Fruit fly (Drosophila melanogaster) whole organism, embryonic: ENCODE results near the gene CG3702.

Experiments used
- Ada2b ChIP-seq: fragments of 200-800 bp; sonication (Bioruptor generic); IDR thresholded peaks from 2 replicates; pipeline ENCODE4 v1.3.6; 2022; ENCODE audit warnings: missing biosample characterization, missing genetic modification characterization
- CG11085 ChIP-seq: fragments of 200-800 bp; sonication (Bioruptor generic); IDR thresholded peaks from 2 replicates; pipeline ENCODE4 v1.3.6; 2022; ENCODE audit warnings: missing biosample characterization, missing genetic modification characterization
- CG12236 ChIP-seq: fragments of 200-800 bp; sonication (Bioruptor generic); optimal IDR thresholded peaks from 2 replicates; lab custom pipeline; 2016; ENCODE audit warnings: missing biosample characterization, missing genetic modification characterization
- CG16815 ChIP-seq: fragments of 200-800 bp; sonication (Bioruptor generic); optimal IDR thresholded peaks from 3 replicates; lab custom pipeline; 2017; ENCODE audit warnings: missing biosample characterization, mild to moderate bottlenecking, missing genetic modification characterization
- CG16863 ChIP-seq: fragments of 200-800 bp; sonication (Bioruptor generic); optimal IDR thresholded peaks from 3 replicates; lab custom pipeline; 2016; ENCODE audit warnings: missing biosample characterization, missing genetic modification characterization
- CG18262 ChIP-seq: fragments of 200-800 bp; optimal IDR thresholded peaks from 3 replicates; lab custom pipeline; 2019; ENCODE audit warnings: missing biosample characterization, mild to moderate bottlenecking, missing genetic modification characterization, moderate library complexity
- CG2116 ChIP-seq: fragments of 200-800 bp; sonication (Bioruptor generic); optimal IDR thresholded peaks from 3 replicates; lab custom pipeline; 2018; ENCODE audit warnings: missing biosample characterization, mild to moderate bottlenecking, missing genetic modification characterization
- CG2202 ChIP-seq: fragments of 200-800 bp; sonication (Bioruptor generic); optimal IDR thresholded peaks from 2 replicates; lab custom pipeline; 2018; ENCODE audit warnings: missing biosample characterization, mild to moderate bottlenecking, missing genetic modification characterization
- CG30403 ChIP-seq: fragments of 200-800 bp; sonication (Bioruptor generic); optimal IDR thresholded peaks from 3 replicates; lab custom pipeline; 2016; ENCODE audit warnings: missing biosample characterization, missing genetic modification characterization
- CG34224 ChIP-seq: fragments of 200-800 bp; sonication (Bioruptor generic); IDR thresholded peaks from 3 replicates; pipeline ENCODE4 v1.3.6; 2022; ENCODE audit warnings: missing biosample characterization, missing genetic modification characterization; ENCODE audit not compliant: partially characterized antibody
- CG5245 ChIP-seq: fragments of 200-800 bp; sonication (Bioruptor generic); optimal IDR thresholded peaks from 3 replicates; lab custom pipeline; 2016; ENCODE audit warnings: missing biosample characterization, missing genetic modification characterization
- CG6765 ChIP-seq: fragments of 200-800 bp; sonication (Bioruptor generic); optimal IDR thresholded peaks from 3 replicates; lab custom pipeline; 2017; ENCODE audit warnings: missing biosample characterization, mild to moderate bottlenecking, missing genetic modification characterization
- CG6791 ChIP-seq: fragments of 200-800 bp; sonication (Bioruptor generic); IDR thresholded peaks from 3 replicates; pipeline ENCODE4 v1.3.6; 2022; ENCODE audit warnings: missing biosample characterization, missing genetic modification characterization; ENCODE audit not compliant: partially characterized antibody
- CG7357 ChIP-seq: fragments of 200-800 bp; sonication (Bioruptor generic); IDR thresholded peaks from 3 replicates; pipeline ENCODE4 v1.3.6; 2022; ENCODE audit warnings: missing biosample characterization, missing genetic modification characterization
- CG7928 ChIP-seq: fragments of 200-800 bp; sonication (Bioruptor generic); optimal IDR thresholded peaks from 2 replicates; lab custom pipeline; 2017; ENCODE audit warnings: missing biosample characterization, mild to moderate bottlenecking, missing genetic modification characterization
- CG8765 ChIP-seq: fragments of 200-800 bp; sonication (Bioruptor generic); IDR thresholded peaks from 2 replicates; pipeline ENCODE4 v1.3.6; 2022; ENCODE audit warnings: missing biosample characterization, missing genetic modification characterization
- CG9797 ChIP-seq: fragments of 200-800 bp; sonication (Bioruptor generic); optimal IDR thresholded peaks from 3 replicates; lab custom pipeline; 2018; ENCODE audit warnings: missing biosample characterization, mild to moderate bottlenecking, missing genetic modification characterization
- Camta ChIP-seq: fragments of 200-800 bp; sonication (Bioruptor generic); optimal IDR thresholded peaks from 2 replicates; lab custom pipeline; 2016; ENCODE audit warnings: missing biosample characterization, missing genetic modification characterization
- CrebB ChIP-seq: fragments of 200-800 bp; sonication (Bioruptor generic); optimal IDR thresholded peaks from 3 replicates; lab custom pipeline; 2018; ENCODE audit warnings: missing biosample characterization, mild to moderate bottlenecking, missing genetic modification characterization
- Ets65A ChIP-seq: fragments of 200-800 bp; sonication (Bioruptor generic); peaks from one replicate; lab custom pipeline; 2016; ENCODE audit warnings: missing biosample characterization, missing genetic modification characterization
- H15 ChIP-seq: fragments of 200-800 bp; sonication (Bioruptor generic); IDR thresholded peaks from 3 replicates; pipeline ENCODE4 v1.3.6; 2022; ENCODE audit warnings: missing biosample characterization, missing genetic modification characterization
- Max ChIP-seq: fragments of 200-800 bp; sonication (Bioruptor generic); optimal IDR thresholded peaks from 2 replicates; lab custom pipeline; 2016; ENCODE audit warnings: missing biosample characterization, mild to moderate bottlenecking, missing genetic modification characterization
- Med ChIP-seq: fragments of 200-800 bp; sonication (Bioruptor generic); peaks from one replicate; lab custom pipeline; 2016; ENCODE audit warnings: missing biosample characterization, missing genetic modification characterization, mild to moderate bottlenecking, inconsistent platforms, moderate library complexity
- NC2β ChIP-seq: fragments of 200-800 bp; sonication (Bioruptor generic); optimal IDR thresholded peaks from 2 replicates; lab custom pipeline; 2016; ENCODE audit warnings: missing biosample characterization, missing genetic modification characterization
- Oaz ChIP-seq: fragments of 200-800 bp; sonication (Bioruptor generic); IDR thresholded peaks from 2 replicates; pipeline ENCODE4 v1.3.6; 2022; ENCODE audit warnings: missing biosample characterization, missing genetic modification characterization
- Side ChIP-seq: fragments of 200-800 bp; sonication (Bioruptor generic); optimal IDR thresholded peaks from 2 replicates; lab custom pipeline; 2016; ENCODE audit warnings: missing biosample characterization, missing genetic modification characterization
- Spps ChIP-seq: fragments of 200-800 bp; sonication (Bioruptor generic); optimal IDR thresholded peaks from 2 replicates; lab custom pipeline; 2018; ENCODE audit warnings: missing biosample characterization, mild to moderate bottlenecking, missing genetic modification characterization
- Stat92E ChIP-seq, 3 experiments: fragments of >200 bp in 2 of 3; fragments of 200-800 bp in 1 of 3; sonication (Bioruptor generic) in 1 of 3; optimal IDR thresholded peaks; 2 replicates each; lab custom pipeline; 2017 to 2019; ENCODE audit warnings: missing biosample characterization in 3 of 3, missing genetic modification characterization in 3 of 3, mild to moderate bottlenecking in 1 of 3, moderate library complexity in 1 of 3
- ac ChIP-seq: fragments of 200-800 bp; sonication (Bioruptor generic); optimal IDR thresholded peaks from 3 replicates; lab custom pipeline; 2017; ENCODE audit warnings: missing biosample characterization, mild to moderate bottlenecking, missing genetic modification characterization
- ara ChIP-seq: fragments of 200-800 bp; sonication (Bioruptor generic); IDR thresholded peaks from 2 replicates; pipeline ENCODE4 v1.3.6; 2022; ENCODE audit warnings: missing biosample characterization, missing genetic modification characterization
- az2 ChIP-seq: fragments of 200-800 bp; sonication (Bioruptor generic); optimal IDR thresholded peaks from 3 replicates; lab custom pipeline; 2016; ENCODE audit warnings: missing biosample characterization, missing genetic modification characterization
- br ChIP-seq: fragments of >200 bp; optimal IDR thresholded peaks from 2 replicates; lab custom pipeline; 2017
- bsh ChIP-seq, 2 experiments: fragments of 200-800 bp; sonication (Bioruptor generic); optimal IDR thresholded peaks; 2 replicates each; lab custom pipeline; 2017 to 2018; ENCODE audit warnings: mild to moderate bottlenecking in 2 of 2, missing biosample characterization in 2 of 2, missing genetic modification characterization in 2 of 2, moderate library complexity in 1 of 2
- corto ChIP-seq: fragments of 200-800 bp; sonication (Bioruptor generic); optimal IDR thresholded peaks from 2 replicates; lab custom pipeline; 2016; ENCODE audit warnings: missing biosample characterization, mild to moderate bottlenecking, missing genetic modification characterization, moderate library complexity
- disco-r ChIP-seq: fragments of 200-800 bp; sonication (Bioruptor generic); optimal IDR thresholded peaks from 2 replicates; lab custom pipeline; 2016; ENCODE audit warnings: missing biosample characterization, missing genetic modification characterization
- fru ChIP-seq: fragments of >200 bp; optimal IDR thresholded peaks from 2 replicates; lab custom pipeline; 2017
- gfzf ChIP-seq: fragments of 200-800 bp; sonication (Bioruptor generic); optimal IDR thresholded peaks from 2 replicates; lab custom pipeline; 2016; ENCODE audit warnings: missing biosample characterization, mild to moderate bottlenecking, missing genetic modification characterization, moderate library complexity
- grau ChIP-seq: fragments of 200-800 bp; optimal IDR thresholded peaks from 3 replicates; lab custom pipeline; 2019; ENCODE audit warnings: missing biosample characterization, mild to moderate bottlenecking, missing genetic modification characterization, moderate library complexity
- h ChIP-seq: fragments of >200 bp; optimal IDR thresholded peaks from 2 replicates; lab custom pipeline; 2017
- klu ChIP-seq: fragments of 200-800 bp; sonication (Bioruptor generic); IDR thresholded peaks from 2 replicates; pipeline ENCODE4 v1.3.6; 2022; ENCODE audit warnings: missing biosample characterization, missing genetic modification characterization
- mld ChIP-seq: fragments of 200-800 bp; sonication (Bioruptor generic); IDR thresholded peaks from 3 replicates; pipeline ENCODE4 v1.3.6; 2022; ENCODE audit warnings: missing biosample characterization, missing genetic modification characterization; ENCODE audit not compliant: partially characterized antibody
- pan ChIP-seq, 4 experiments: fragments of >200 bp in 3 of 4; fragments of 200-800 bp in 1 of 4; sonication (Bioruptor generic) in 1 of 4; optimal IDR thresholded peaks in 3 of 4; IDR thresholded peaks in 1 of 4; 2 replicates each; pipeline versions ENCODE4 v1.3.6 to Lab custom; 2017 to 2022; ENCODE audit warnings: missing biosample characterization in 2 of 4, missing genetic modification characterization in 2 of 4, mixed read lengths in 1 of 4
- prd ChIP-seq, 3 experiments: fragments of >200 bp in 2 of 3; fragments of 200-800 bp in 1 of 3; sonication (Bioruptor generic) in 1 of 3; optimal IDR thresholded peaks in 2 of 3; IDR thresholded peaks in 1 of 3; 2 replicates in 2 of 3; 3 replicates in 1 of 3; pipeline versions ENCODE4 v1.3.6 to Lab custom; 2017 to 2022; ENCODE audit warnings: missing biosample characterization in 1 of 3, missing genetic modification characterization in 1 of 3
- sens ChIP-seq: fragments of 200-800 bp; sonication (Bioruptor generic); peaks from one replicate; lab custom pipeline; 2016; ENCODE audit warnings: missing biosample characterization, missing genetic modification characterization
- sens-2 ChIP-seq: fragments of 200-800 bp; sonication (Bioruptor generic); IDR thresholded peaks from 2 replicates; pipeline ENCODE4 v1.3.6; 2022; ENCODE audit warnings: missing biosample characterization, missing genetic modification characterization
- seq ChIP-seq: fragments of 200-800 bp; sonication (Bioruptor generic); IDR thresholded peaks from 2 replicates; pipeline ENCODE4 v1.3.6; 2022; ENCODE audit warnings: missing biosample characterization, missing genetic modification characterization
- tna ChIP-seq: fragments of 200-800 bp; sonication (Bioruptor generic); IDR thresholded peaks from 2 replicates; pipeline ENCODE4 v1.3.6; 2022; ENCODE audit warnings: missing biosample characterization, missing genetic modification characterization; ENCODE audit not compliant: partially characterized antibody
- tup ChIP-seq: fragments of 200-800 bp; sonication (Bioruptor generic); optimal IDR thresholded peaks from 2 replicates; lab custom pipeline; 2016; ENCODE audit warnings: missing biosample characterization, mild to moderate bottlenecking, missing genetic modification characterization, moderate library complexity
- twi ChIP-seq: fragments of 200-800 bp; optimal IDR thresholded peaks from 2 replicates; lab custom pipeline; 2019; ENCODE audit warnings: missing biosample characterization, mild to moderate bottlenecking, missing genetic modification characterization, moderate library complexity
- yki ChIP-seq: fragments of >200 bp; optimal IDR thresholded peaks from 3 replicates; lab custom pipeline; 2018
- zen2 ChIP-seq: fragments of 200-800 bp; sonication (Bioruptor generic); IDR thresholded peaks from 3 replicates; pipeline ENCODE4 v1.3.6; 2022; ENCODE audit warnings: missing biosample characterization, missing genetic modification characterization; ENCODE audit not compliant: partially characterized antibody
- zf30C ChIP-seq: fragments of 200-800 bp; sonication (Bioruptor generic); optimal IDR thresholded peaks from 3 replicates; lab custom pipeline; 2018; ENCODE audit warnings: missing biosample characterization, mild to moderate bottlenecking, missing genetic modification characterization

The CG3702 gene

DNA sequence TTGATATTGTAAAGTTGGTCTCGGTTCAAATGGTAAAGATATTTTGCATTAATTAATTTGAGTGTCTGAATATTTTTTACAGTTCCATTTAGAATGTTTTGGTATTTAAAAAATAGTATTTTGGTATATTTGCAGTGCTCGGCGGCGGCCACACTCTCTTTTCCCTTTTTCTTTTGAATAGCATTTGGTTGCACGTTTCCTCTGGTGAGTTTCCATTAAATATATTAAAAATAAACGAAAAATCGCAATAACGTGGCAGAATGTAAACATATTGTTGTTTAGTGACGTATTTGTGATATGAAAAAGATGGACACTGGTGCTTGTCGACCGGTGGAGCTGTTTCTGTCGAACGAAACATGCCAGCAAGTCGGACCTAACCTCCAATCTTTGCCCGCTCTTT lies 649 bp upstream of the CG3702 start, which contains the start of gene RpL40 (continued):
- TF ChIP-seq corto (GFP tag; lab: Kevin White, UChicago) = no peak
- peak; percentile 63 for TF ChIP-seq CG9797
- TF ChIP-seq CrebB (tag; lab: Kevin White, UChicago) = no peak
- TF ChIP-seq Side (GFP tag; lab: Kevin White, UChicago) = no peak
- TF ChIP-seq CG7357 = no peak; the same call in 2 of the 3 replicates
- no peak for TF ChIP-seq CG18262
- no peak for TF ChIP-seq CG11085
- no peak for TF ChIP-seq az2 (GFP tag; lab: Kevin White, UChicago)
- no peak for TF ChIP-seq CG7928 (GFP tag; lab: Kevin White, UChicago)
- TF ChIP-seq CG30403 (GFP tag; lab: Kevin White, UChicago) = no peak
- no peak for TF ChIP-seq Ets65A (GFP tag; lab: Kevin White, UChicago)
- TF ChIP-seq disco-r (GFP tag; lab: Kevin White, UChicago) = no peak
- TF ChIP-seq CG8765 (GFP tag; lab: Robert Waterston, UW) = no peak
- TF ChIP-seq pan (optimal IDR thresholded peaks at IDR 0.05; lab: Kevin White, UChicago) = no peak
- TF ChIP-seq pan (GFP tag; optimal IDR thresholded peaks at IDR 0.05 in 1 of 2, IDR thresholded peaks at IDR 0.05 in 1 of 2) = no peak
- no peak for TF ChIP-seq grau (tag; lab: Kevin White, UChicago)
- peak; percentile 71 for TF ChIP-seq gfzf (GFP tag; lab: Kevin White, UChicago)
- no peak for TF ChIP-seq zen2 (GFP tag; lab: Robert Waterston, UW)
- no peak for TF ChIP-seq Oaz (GFP tag; lab: Robert Waterston, UW)
- no peak for TF ChIP-seq NC2β (GFP tag; lab: Kevin White, UChicago)
- 0 out of 3 replicates have a peak, but pooled peaks have one; percentile 20 for TF ChIP-seq CG34224 (GFP tag; lab: Robert Waterston, UW)
- TF ChIP-seq zf30C (GFP tag; lab: Kevin White, UChicago) = no peak
- TF ChIP-seq Spps (tag; lab: Kevin White, UChicago) = no peak
- TF ChIP-seq sens (GFP tag; lab: Kevin White, UChicago) = peak; percentile 65
- TF ChIP-seq CG2202 (tag; lab: Kevin White, UChicago) = peak; percentile 1
- no peak for TF ChIP-seq H15 (GFP tag; lab: Robert Waterston, UW)
- TF ChIP-seq tup (GFP tag; lab: Kevin White, UChicago) = no peak
- TF ChIP-seq prd (optimal IDR thresholded peaks at IDR 0.05; lab: Kevin White, UChicago) = no peak
- no peak for TF ChIP-seq prd (GFP tag; IDR thresholded peaks at IDR 0.05; lab: Robert Waterston, UW)
- TF ChIP-seq bsh (GFP tag; optimal IDR thresholded peaks at IDR 0.05; lab: Kevin White, UChicago) = no peak
- no peak for TF ChIP-seq CG6765
- TF ChIP-seq CG5245 (GFP tag; lab: Kevin White, UChicago) = no peak
- no peak for TF ChIP-seq Ada2b (GFP tag; lab: Robert Waterston, UW)
- no peak for TF ChIP-seq sens-2
- no peak for TF ChIP-seq Camta (GFP tag; lab: Kevin White, UChicago)
- no peak for TF ChIP-seq yki (lab: Kevin White, UChicago)
- no peak for TF ChIP-seq CG6791 (GFP tag; lab: Robert Waterston, UW)
- TF ChIP-seq br (lab: Kevin White, UChicago) = no peak
- no peak for TF ChIP-seq tna (GFP tag; lab: Robert Waterston, UW)
- no peak for TF ChIP-seq fru (lab: Kevin White, UChicago)
- TF ChIP-seq ara (GFP tag; lab: Robert Waterston, UW) = no peak
- no peak for TF ChIP-seq twi (tag; lab: Kevin White, UChicago)
- TF ChIP-seq Max (GFP tag; lab: Kevin White, UChicago) = peak; percentile 59
- no peak for TF ChIP-seq klu (GFP tag; lab: Robert Waterston, UW)
- peak; percentile 68 for TF ChIP-seq Med (GFP tag; lab: Kevin White, UChicago)
- no peak for TF ChIP-seq mld (GFP tag; lab: Robert Waterston, UW)
- no peak for TF ChIP-seq CG16863 (GFP tag; lab: Kevin White, UChicago)
- no peak for TF ChIP-seq seq (GFP tag; lab: Robert Waterston, UW)
- no peak for TF ChIP-seq h (lab: Kevin White, UChicago)
- no peak for TF ChIP-seq CG12236 (GFP tag; lab: Kevin White, UChicago)
- TF ChIP-seq CG16815 (GFP tag; lab: Kevin White, UChicago) = no peak
- TF ChIP-seq ac (GFP tag; lab: Kevin White, UChicago) = no peak
- TF ChIP-seq Stat92E (GFP tag; optimal IDR thresholded peaks at IDR 0.05; lab: Kevin White, UChicago) = peak in 1 of 3 experiments; percentile 63
- no peak for TF ChIP-seq CG2116 (GFP tag; lab: Kevin White, UChicago)
